Worm (Caenorhabditis elegans): ENCODE measurements around the gene srg-22.

srg-22 gene

ce11 chrII:3068646-3069045, 24.6 kb downstream of the srg-22 start:
- no peak for TF ChIP-seq tbx-9 (tag; optimal IDR thresholded peaks at IDR 0.05; ENCODE audit: borderline replicate concordance)
- no peak for TF ChIP-seq Y56A3A.18 (GFP tag; IDR thresholded peaks at IDR 0.05)
- TF ChIP-seq B0336.3 (GFP tag; IDR thresholded peaks at IDR 0.05): no peak
- TF ChIP-seq F37B4.10 (GFP tag; IDR thresholded peaks at IDR 0.05): no peak
- TF ChIP-seq xnd-1 (tag; optimal IDR thresholded peaks at IDR 0.05): no peak
- TF ChIP-seq ets-4 (GFP tag; optimal IDR thresholded peaks at IDR 0.05): no peak
- no peak for TF ChIP-seq unc-130 (GFP tag; optimal IDR thresholded peaks at IDR 0.05)
- TF ChIP-seq hlh-12 (tag; optimal IDR thresholded peaks at IDR 0.05): no peak
- TF ChIP-seq let-526 (GFP tag; IDR thresholded peaks at IDR 0.05): no peak
- TF ChIP-seq egl-18 (GFP tag; IDR thresholded peaks at IDR 0.05): no peak
- TF ChIP-seq madf-6 (GFP tag; IDR thresholded peaks at IDR 0.05): no peak
- TF ChIP-seq lin-54 (GFP tag; optimal IDR thresholded peaks at IDR 0.05): no peak
- TF ChIP-seq tlf-1 (GFP tag; optimal IDR thresholded peaks at IDR 0.05): no peak
- TF ChIP-seq ceh-79 (tag; optimal IDR thresholded peaks at IDR 0.05): no peak
- TF ChIP-seq aptf-2 (GFP tag; conservative IDR thresholded peaks at IDR 0.05): no peak
- TF ChIP-seq F10E7.11 (tag; optimal IDR thresholded peaks at IDR 0.05): no peak
- no peak for TF ChIP-seq F57A8.1 (GFP tag; optimal IDR thresholded peaks at IDR 0.05)

ce11 chrII:3067896-3068295, 25.4 kb downstream of the srg-22 start:
- TF ChIP-seq F33H1.4 (GFP tag; IDR thresholded peaks at IDR 0.05): no peak
- TF ChIP-seq B0019.2 (GFP tag; conservative IDR thresholded peaks at IDR 0.05): no peak
- no peak for TF ChIP-seq C06A6.2 (GFP tag; conservative IDR thresholded peaks at IDR 0.05)
- TF ChIP-seq snpc-4 (GFP tag; optimal IDR thresholded peaks at IDR 0.05): no peak
- TF ChIP-seq snpc-4 (tag; optimal IDR thresholded peaks at IDR 0.05): no peak
- no peak for TF ChIP-seq madf-3 (GFP tag; IDR thresholded peaks at IDR 0.05)
- no peak for TF ChIP-seq ztf-18 (tag; optimal IDR thresholded peaks at IDR 0.05)
- no peak for TF ChIP-seq T26A5.8 (tag; optimal IDR thresholded peaks at IDR 0.05)
- no peak for TF ChIP-seq B0035.1 (tag; optimal IDR thresholded peaks at IDR 0.05)
- TF ChIP-seq C17E4.6 (GFP tag; IDR thresholded peaks at IDR 0.05): no peak
- no peak for TF ChIP-seq let-607 (tag; optimal IDR thresholded peaks at IDR 0.05)
- TF ChIP-seq F39B2.1 (GFP tag; IDR thresholded peaks at IDR 0.05): no peak
- no peak for TF ChIP-seq tbp1 (GFP tag; optimal IDR thresholded peaks at IDR 0.05)
- no peak for TF ChIP-seq F57C9.4 (tag; optimal IDR thresholded peaks at IDR 0.05)

- TF ChIP-seq lin-54 (GFP tag; optimal IDR thresholded peaks at IDR 0.05): no peak
- TF ChIP-seq him-1 (tag; optimal IDR thresholded peaks at IDR 0.05): no peak
- no peak for TF ChIP-seq sptf-2 (GFP tag; optimal IDR thresholded peaks at IDR 0.05)
- TF ChIP-seq lir-1 (GFP tag; conservative IDR thresholded peaks at IDR 0.05): no peak
- no peak for TF ChIP-seq ztf-6 (GFP tag; IDR thresholded peaks at IDR 0.05)
- TF ChIP-seq chd-7 (tag; optimal IDR thresholded peaks at IDR 0.05): no peak
- TF ChIP-seq hmg-20 (GFP tag; IDR thresholded peaks at IDR 0.05): no peak
- no peak for TF ChIP-seq lsl-1 (GFP tag; optimal IDR thresholded peaks at IDR 0.05)
- TF ChIP-seq aptf-3 (GFP tag; IDR thresholded peaks at IDR 0.05): no peak
- TF ChIP-seq ztf-18 (tag; optimal IDR thresholded peaks at IDR 0.05): no peak
- TF ChIP-seq let-526 (GFP tag; IDR thresholded peaks at IDR 0.05): no peak
Observed at ce11 chrII:3067447-3067846, 25.8 kb downstream of the srg-22 start.
